Worm (Caenorhabditis elegans) whole organism, late embryonic: ENCODE results near the gene F42A9.3.

Source experiments
- C08G9.2 ChIP-seq: sonication (generic microtip); optimal IDR thresholded peaks from 2 replicates; lab custom pipeline; 2016; ENCODE audit warnings: mild to moderate bottlenecking, missing genetic modification characterization, moderate library complexity, missing compliant biosample characterization
- C38D4.7 ChIP-seq: fragments of 200-800 bp; sonication (Bioruptor generic); optimal IDR thresholded peaks from 2 replicates; lab custom pipeline; 2018; ENCODE audit warnings: mild to moderate bottlenecking, missing genetic modification characterization, moderate library complexity, missing compliant biosample characterization
- F13H6.1 ChIP-seq: sonication (generic microtip); optimal IDR thresholded peaks from 2 replicates; lab custom pipeline; 2016; ENCODE audit warnings: missing genetic modification characterization, missing compliant biosample characterization
- K02D7.2 ChIP-seq: sonication (generic microtip); optimal IDR thresholded peaks from 2 replicates; lab custom pipeline; 2017; ENCODE audit warnings: mild to moderate bottlenecking, missing genetic modification characterization, missing compliant biosample characterization
- Y22D7AL.16 ChIP-seq: sonication (generic microtip); optimal IDR thresholded peaks from 2 replicates; lab custom pipeline; 2016; ENCODE audit warnings: missing genetic modification characterization, missing compliant biosample characterization
- ceh-22 ChIP-seq: sonication (generic microtip); optimal IDR thresholded peaks from 2 replicates; lab custom pipeline; 2017; ENCODE audit warnings: missing biosample characterization, missing genetic modification characterization
- ceh-30 ChIP-seq: fragments of 150-350 bp; optimal IDR thresholded peaks from 2 replicates; lab custom pipeline; 2014; ENCODE audit warnings: missing biosample characterization, missing genetic modification characterization
- ceh-31 ChIP-seq: sonication (generic microtip); optimal IDR thresholded peaks from 2 replicates; lab custom pipeline; 2016; ENCODE audit warnings: missing genetic modification characterization, missing compliant biosample characterization
- ceh-34 ChIP-seq: sonication (generic microtip); optimal IDR thresholded peaks from 2 replicates; lab custom pipeline; 2016; ENCODE audit warnings: mild to moderate bottlenecking, missing genetic modification characterization, missing compliant biosample characterization
- ceh-48 ChIP-seq: sonication (generic microtip); optimal IDR thresholded peaks from 2 replicates; lab custom pipeline; 2016; ENCODE audit warnings: missing genetic modification characterization, inconsistent platforms, missing compliant biosample characterization
- ceh-6 ChIP-seq: fragments of 200-800 bp; sonication (Bioruptor generic); optimal IDR thresholded peaks from 2 replicates; lab custom pipeline; 2018; ENCODE audit warnings: mild to moderate bottlenecking, missing genetic modification characterization, missing compliant biosample characterization
- che-1 ChIP-seq: sonication (generic microtip); optimal IDR thresholded peaks from 2 replicates; lab custom pipeline; 2016; ENCODE audit warnings: mild to moderate bottlenecking, missing genetic modification characterization, missing compliant biosample characterization
- dmd-4 ChIP-seq: sonication (generic microtip); optimal IDR thresholded peaks from 2 replicates; lab custom pipeline; 2016; ENCODE audit warnings: borderline replicate concordance, missing genetic modification characterization, missing compliant biosample characterization
- dve-1 ChIP-seq: sonication (generic microtip); optimal IDR thresholded peaks from 2 replicates; lab custom pipeline; 2017; ENCODE audit warnings: antibody characterized with exemption, mild to moderate bottlenecking, missing genetic modification characterization, missing compliant biosample characterization
- elt-2 ChIP-seq: sonication (generic microtip); optimal IDR thresholded peaks from 2 replicates; lab custom pipeline; 2016; ENCODE audit warnings: missing genetic modification reagents, missing genetic modification characterization, missing compliant biosample characterization
- elt-4 ChIP-seq: sonication (generic microtip); optimal IDR thresholded peaks from 2 replicates; lab custom pipeline; 2016; ENCODE audit warnings: missing genetic modification characterization, missing compliant biosample characterization
- ets-4 ChIP-seq: sonication (generic microtip); optimal IDR thresholded peaks from 2 replicates; lab custom pipeline; 2016; ENCODE audit warnings: missing genetic modification characterization, missing compliant biosample characterization
- eyg-1 ChIP-seq: sonication (generic microtip); optimal IDR thresholded peaks from 2 replicates; lab custom pipeline; 2016; ENCODE audit warnings: missing genotype, missing genetic modification characterization, missing compliant biosample characterization
- fax-1 ChIP-seq: sonication (generic microtip); optimal IDR thresholded peaks from 2 replicates; lab custom pipeline; 2016; ENCODE audit warnings: missing genotype, missing genetic modification characterization, missing compliant biosample characterization
- fkh-6 ChIP-seq: sonication (generic microtip); optimal IDR thresholded peaks from 2 replicates; lab custom pipeline; 2016; ENCODE audit warnings: missing genetic modification characterization, missing compliant biosample characterization
- gmeb-2 ChIP-seq: sonication (generic microtip); optimal IDR thresholded peaks from 2 replicates; lab custom pipeline; 2016; ENCODE audit warnings: missing genetic modification characterization, inconsistent platforms, missing compliant biosample characterization
- hlh-15 ChIP-seq: sonication (generic microtip); optimal IDR thresholded peaks from 2 replicates; lab custom pipeline; 2016; ENCODE audit warnings: missing genetic modification characterization, missing compliant biosample characterization
- hlh-30 ChIP-seq: sonication (generic microtip); optimal IDR thresholded peaks from 2 replicates; lab custom pipeline; 2017; ENCODE audit warnings: antibody characterized with exemption, missing genetic modification characterization, missing compliant biosample characterization; ENCODE audit not compliant: insufficient read depth
- hlh-6 ChIP-seq: sonication (generic microtip); optimal IDR thresholded peaks from 2 replicates; lab custom pipeline; 2016; ENCODE audit warnings: missing genotype, missing genetic modification characterization, missing compliant biosample characterization
- hlh-8 ChIP-seq: sonication (generic microtip); optimal IDR thresholded peaks from 2 replicates; lab custom pipeline; 2016; ENCODE audit warnings: missing genotype, missing genetic modification characterization, missing compliant biosample characterization
- lim-6 ChIP-seq: sonication (generic microtip); optimal IDR thresholded peaks from 2 replicates; lab custom pipeline; 2016; ENCODE audit warnings: missing genetic modification characterization, missing compliant biosample characterization
- lin-11 ChIP-seq: fragments of 200-800 bp; sonication (Bioruptor generic); optimal IDR thresholded peaks from 2 replicates; lab custom pipeline; 2018; ENCODE audit warnings: mild to moderate bottlenecking, missing genetic modification characterization, missing compliant biosample characterization
- mec-3 ChIP-seq: sonication (generic microtip); optimal IDR thresholded peaks from 2 replicates; lab custom pipeline; 2016; ENCODE audit warnings: borderline replicate concordance, missing genetic modification characterization, missing compliant biosample characterization
- nfya-1 ChIP-seq: sonication (generic microtip); optimal IDR thresholded peaks from 2 replicates; lab custom pipeline; 2017; ENCODE audit warnings: missing genetic modification characterization, mild to moderate bottlenecking, missing compliant biosample characterization, antibody characterized with exemption, moderate library complexity
- pag-3 ChIP-seq: sonication (generic microtip); optimal IDR thresholded peaks from 2 replicates; lab custom pipeline; 2016; ENCODE audit warnings: missing compliant biosample characterization, missing genetic modification characterization, borderline replicate concordance
- pax-1 ChIP-seq: fragments of 150-350 bp; optimal IDR thresholded peaks from 2 replicates; lab custom pipeline; 2014; ENCODE audit warnings: missing biosample characterization, missing genetic modification characterization
- ref-2 ChIP-seq: sonication (generic microtip); optimal IDR thresholded peaks from 2 replicates; lab custom pipeline; 2016; ENCODE audit warnings: missing genetic modification characterization, missing compliant biosample characterization
- sdc-2 ChIP-seq: sonication (generic microtip); optimal IDR thresholded peaks from 2 replicates; lab custom pipeline; 2016; ENCODE audit warnings: missing genotype, missing genetic modification characterization, missing compliant biosample characterization
- sox-2 ChIP-seq: fragments of 200-800 bp; sonication (Bioruptor generic); IDR thresholded peaks from 2 replicates; pipeline ENCODE4 v1.3.6; 2022; ENCODE audit warnings: missing genetic modification reagents, missing genetic modification characterization, missing compliant biosample characterization
- sox-4 ChIP-seq: sonication (generic microtip); optimal IDR thresholded peaks from 2 replicates; lab custom pipeline; 2017; ENCODE audit warnings: mild to moderate bottlenecking, missing genetic modification characterization, inconsistent platforms, missing compliant biosample characterization
- syd-9 ChIP-seq: sonication (generic microtip); optimal IDR thresholded peaks from 2 replicates; lab custom pipeline; 2016; ENCODE audit warnings: mild to moderate bottlenecking, missing genetic modification characterization, moderate library complexity, missing compliant biosample characterization
- tbx-2 ChIP-seq: sonication (generic microtip); optimal IDR thresholded peaks from 2 replicates; lab custom pipeline; 2016; ENCODE audit warnings: missing genetic modification characterization, missing compliant biosample characterization
- tbx-7 ChIP-seq: sonication (generic microtip); optimal IDR thresholded peaks from 2 replicates; lab custom pipeline; 2016; ENCODE audit warnings: missing genotype, missing genetic modification characterization, missing compliant biosample characterization
- ttx-3 ChIP-seq: sonication (generic microtip); optimal IDR thresholded peaks from 2 replicates; lab custom pipeline; 2016; ENCODE audit warnings: missing genetic modification reagents, missing genetic modification characterization, missing compliant biosample characterization
- unc-86 ChIP-seq: sonication (generic microtip); optimal IDR thresholded peaks from 2 replicates; lab custom pipeline; 2016; ENCODE audit warnings: missing genetic modification characterization, missing compliant biosample characterization

Gene F42A9.3

ce11 chrIV:8648502-8648901 lies 31.4 kb downstream of the F42A9.3 start, which contains the start of gene cyp-33E1:
TSS of gene cyp-33E1 (minus strand) at chrIV:8648602.
- no peak for TF ChIP-seq ets-4
- TF ChIP-seq ceh-6 (GFP tag; lab: Kevin White, UChicago): no peak
- no peak for TF ChIP-seq pax-1 (tag; lab: Kevin White, UChicago)
- TF ChIP-seq hlh-8 (tag; lab: Kevin White, UChicago): no peak
- TF ChIP-seq hlh-30 (tag; lab: Kevin White, UChicago): no peak
- TF ChIP-seq eyg-1: no peak
- TF ChIP-seq elt-4 (tag; lab: Kevin White, UChicago): no peak
- no peak for TF ChIP-seq syd-9
- no peak for TF ChIP-seq tbx-2 (tag; lab: Kevin White, UChicago)
- TF ChIP-seq ttx-3 (tag; lab: Kevin White, UChicago): no peak
- TF ChIP-seq ref-2 (tag; lab: Kevin White, UChicago): no peak
- TF ChIP-seq hlh-15 (tag; lab: Kevin White, UChicago): no peak

ce11 chrIV:8650696-8651095 lies 33.6 kb downstream of the F42A9.3 start, which contains the start of gene C49C8.2:
TSS of gene C49C8.2 (plus strand) at chrIV:8651088.
- TF ChIP-seq fkh-6: no peak
- TF ChIP-seq ceh-22 (tag; lab: Kevin White, UChicago): no peak
- TF ChIP-seq K02D7.2 (tag; lab: Kevin White, UChicago): no peak
- TF ChIP-seq hlh-6 (tag; lab: Kevin White, UChicago): no peak
- TF ChIP-seq unc-86 (tag; lab: Kevin White, UChicago): no peak
- TF ChIP-seq sox-4 (tag; lab: Kevin White, UChicago): no peak
- no peak for TF ChIP-seq hlh-15 (tag; lab: Kevin White, UChicago)
- no peak for TF ChIP-seq gmeb-2 (tag; lab: Kevin White, UChicago)
- TF ChIP-seq dmd-4: no peak
- no peak for TF ChIP-seq ceh-30 (tag; lab: Kevin White, UChicago)
- no peak for TF ChIP-seq eyg-1
- no peak for TF ChIP-seq C38D4.7 (GFP tag; lab: Kevin White, UChicago)
- no peak for TF ChIP-seq che-1 (tag; lab: Kevin White, UChicago)
- TF ChIP-seq F13H6.1 (tag; lab: Kevin White, UChicago): no peak
- no peak for TF ChIP-seq Y22D7AL.16 (tag; lab: Kevin White, UChicago)
- no peak for TF ChIP-seq ceh-34 (tag; lab: Kevin White, UChicago)
- no peak for TF ChIP-seq mec-3 (tag; lab: Kevin White, UChicago)
- TF ChIP-seq elt-2 (tag; lab: Kevin White, UChicago): no peak
- no peak for TF ChIP-seq C08G9.2 (tag; lab: Kevin White, UChicago)
- TF ChIP-seq elt-4 (tag; lab: Kevin White, UChicago): no peak

DNA sequence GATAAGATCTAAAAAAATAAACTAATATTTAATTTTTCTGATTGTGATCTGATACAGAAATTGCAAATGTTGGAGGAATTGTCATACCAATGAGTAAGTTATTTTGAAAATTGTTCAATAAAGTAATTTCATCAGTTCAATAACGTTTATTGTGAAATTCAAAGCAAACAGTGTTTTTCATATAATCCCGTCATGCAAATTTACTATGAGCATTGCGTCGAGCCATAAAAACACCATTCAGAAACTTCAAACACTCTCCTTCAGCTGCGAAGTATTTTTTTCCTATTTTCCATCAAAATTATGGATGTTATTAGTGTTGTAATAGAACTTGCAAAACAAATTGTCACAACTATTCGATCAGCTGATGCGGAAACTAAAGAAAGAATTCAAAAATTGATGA lies 34.8 kb downstream of the F42A9.3 start, which contains the start of gene C49C8.8:
C49C8.8 (plus strand) TSS at position 301 of the 400 bp plus-strand sequence.
- TF ChIP-seq nfya-1: no peak
- TF ChIP-seq mec-3 (tag; lab: Kevin White, UChicago): no peak
- TF ChIP-seq eyg-1: no peak
- TF ChIP-seq ceh-6 (GFP tag; lab: Kevin White, UChicago): no peak
- TF ChIP-seq ttx-3 (tag; lab: Kevin White, UChicago): no peak
- TF ChIP-seq ceh-31: no peak
- no peak for TF ChIP-seq ceh-48
- TF ChIP-seq ceh-34 (tag; lab: Kevin White, UChicago): no peak
- TF ChIP-seq dve-1 (tag; lab: Kevin White, UChicago): no peak
- no peak for TF ChIP-seq sox-2 (GFP tag; lab: Robert Waterston, UW)
- no peak for TF ChIP-seq pag-3 (tag; lab: Kevin White, UChicago)

DNA sequence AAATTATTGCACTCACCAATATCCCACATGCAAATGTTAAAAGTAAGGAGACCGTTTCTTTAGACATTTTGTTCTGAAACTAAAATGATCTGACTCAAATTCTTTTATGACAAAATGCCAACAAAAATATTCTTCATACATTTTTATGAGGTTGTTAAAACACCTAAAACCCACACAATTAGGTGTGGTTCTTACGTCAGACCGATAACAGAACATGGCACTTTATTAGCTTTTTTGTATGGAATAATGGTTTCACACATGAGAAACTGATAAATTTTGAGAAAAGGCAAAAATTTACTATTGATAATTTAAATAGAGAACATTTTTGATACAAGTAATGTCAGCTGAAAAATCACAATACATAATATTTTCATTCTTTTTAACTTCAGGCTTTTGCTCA lies 36.5 kb downstream of the F42A9.3 start, which contains the start of gene C49C8.5:
C49C8.5 (minus strand) TSS at position 73 of the 400 bp plus-strand sequence.
- TF ChIP-seq lin-11 (tag; lab: Kevin White, UChicago) (no peak), dmd-4 (no peak), fax-1 (no peak), Y22D7AL.16 (tag; lab: Kevin White, UChicago) (no peak), tbx-7 (no peak), sdc-2 (no peak), lim-6 (no peak), unc-86 (tag; lab: Kevin White, UChicago) (no peak)
- TF ChIP-seq, all 69 proteins: peak for 0
